Fruit fly (Drosophila melanogaster) whole organism: Measurements from ENCODE around the gene CG34030.

Experiments
- CG8478 ChIP-seq: fragments of >200 bp; optimal IDR thresholded peaks from 2 replicates; lab custom pipeline; 2018; ENCODE audit warnings: inconsistent platforms
- pan ChIP-seq: fragments of >200 bp; optimal IDR thresholded peaks from 2 replicates; lab custom pipeline; 2017
- usp ChIP-seq: fragments of >200 bp; optimal IDR thresholded peaks from 2 replicates; lab custom pipeline; 2017; ENCODE audit warnings: missing biosample characterization, missing genetic modification characterization, mixed read lengths

- TF ChIP-seq pan (lab: Kevin White, UChicago), result no peak
- TF ChIP-seq usp (GFP tag; lab: Kevin White, UChicago), result no peak
- no peak for TF ChIP-seq CG8478 (lab: Kevin White, UChicago)
Observed at dm6 chr3L:7091331-7091904, 16.4 kb upstream of the CG34030 start.
